Worm (Caenorhabditis elegans): ENCODE data around the gene grl-21.

- TF ChIP-seq lin-13 (tag; optimal IDR thresholded peaks at IDR 0.05) (no peak), snpc-4 (tag; optimal IDR thresholded peaks at IDR 0.05) (no peak), elt-1 (tag; optimal IDR thresholded peaks at IDR 0.05; ENCODE audit: borderline replicate concordance, insufficient read depth) (no peak), cnd-1 (tag; optimal IDR thresholded peaks at IDR 0.05) (no peak), sptf-1 (tag; optimal IDR thresholded peaks at IDR 0.05) (no peak), pha-4 (tag; optimal IDR thresholded peaks at IDR 0.05) (no peak), lsy-2 (tag; optimal IDR thresholded peaks at IDR 0.05) (no peak), ces-1 (GFP tag; optimal IDR thresholded peaks at IDR 0.05) (no peak), nhr-237 (tag; optimal IDR thresholded peaks at IDR 0.05) (no peak), ceh-43 (GFP tag; optimal IDR thresholded peaks at IDR 0.05) (no peak), mab-5 (tag; optimal IDR thresholded peaks at IDR 0.05) (no peak), nhr-2 (tag; optimal IDR thresholded peaks at IDR 0.05) (no peak), ceh-83 (GFP tag; optimal IDR thresholded peaks at IDR 0.05) (no peak), nhr-12 (tag; optimal IDR thresholded peaks at IDR 0.05) (no peak)
Measured at ce11 chrIV:10711729-10712128, 25.5 kb upstream of the grl-21 start, which contains the start of gene glb-21.

Data from whole organism, mixed stage, embryonic.